Worm (Caenorhabditis elegans): Measurements from ENCODE around the gene F10G7.12.

F10G7.12 gene

ce11 chrII:4684852-4685251 is 4.7 kb upstream of the F10G7.12 start:
- TF ChIP-seq elt-3 (tag; optimal IDR thresholded peaks at IDR 0.05) = no peak
- no peak for TF ChIP-seq elt-2 (tag; optimal IDR thresholded peaks at IDR 0.05)
- TF ChIP-seq mml-1 (tag; optimal IDR thresholded peaks at IDR 0.05) = no peak
- TF ChIP-seq fkh-2 (tag; optimal IDR thresholded peaks at IDR 0.05) = no peak
- no peak for TF ChIP-seq ztf-11 (tag; optimal IDR thresholded peaks at IDR 0.05)
- TF ChIP-seq sea-2 (GFP tag; optimal IDR thresholded peaks at IDR 0.05) = no peak
- no peak for TF ChIP-seq elt-1 (tag; optimal IDR thresholded peaks at IDR 0.05)
- TF ChIP-seq ceh-16 (tag; optimal IDR thresholded peaks at IDR 0.05) = no peak
- TF ChIP-seq egl-5 (tag; optimal IDR thresholded peaks at IDR 0.05) = no peak
- TF ChIP-seq nfya-1 (tag; optimal IDR thresholded peaks at IDR 0.05; ENCODE audit: insufficient read depth) = no peak
- no peak for TF ChIP-seq nhr-11 (tag; optimal IDR thresholded peaks at IDR 0.05)
- TF ChIP-seq nhr-23 (tag; optimal IDR thresholded peaks at IDR 0.05) = no peak
- no peak for TF ChIP-seq fos-1 (tag; optimal IDR thresholded peaks at IDR 0.05)
- no peak for TF ChIP-seq eor-1 (tag; optimal IDR thresholded peaks at IDR 0.05)
- TF ChIP-seq R02D3.7 (tag; optimal IDR thresholded peaks at IDR 0.05) = no peak
- no peak for TF ChIP-seq ZK546.5 (tag; optimal IDR thresholded peaks at IDR 0.05)
- no peak for TF ChIP-seq nhr-25 (tag; optimal IDR thresholded peaks at IDR 0.05)
- no peak for TF ChIP-seq zag-1 (tag; optimal IDR thresholded peaks at IDR 0.05)
- no peak for TF ChIP-seq nhr-12 (tag; optimal IDR thresholded peaks at IDR 0.05)

- no peak for TF ChIP-seq lsy-12 (tag; optimal IDR thresholded peaks at IDR 0.05)
Observed at ce11 chrII:4686941-4687340, 2.6 kb upstream of the F10G7.12 start, which contains the start of gene sre-39. Gene sre-39 (plus strand): TSS chrII:4687241.

- peak; percentile 58 for TF ChIP-seq elt-2 (tag; optimal IDR thresholded peaks at IDR 0.05)
- peak; percentile 31 for TF ChIP-seq nfya-1 (tag; optimal IDR thresholded peaks at IDR 0.05; ENCODE audit: insufficient read depth)
- no peak for TF ChIP-seq daf-12 (tag; optimal IDR thresholded peaks at IDR 0.05)
- TF ChIP-seq aly-2 (tag; optimal IDR thresholded peaks at IDR 0.05) = no peak
Observed at ce11 chrII:4693129-4693528, 3.6 kb downstream of the F10G7.12 start, which contains the start of gene F10G7.5. Gene F10G7.5 (plus strand): TSS chrII:4693414.

- TF ChIP-seq ztf-4 (tag; optimal IDR thresholded peaks at IDR 0.05) (no peak), ceh-28 (tag; optimal IDR thresholded peaks at IDR 0.05) (no peak), nhr-43 (tag; optimal IDR thresholded peaks at IDR 0.05; ENCODE audit: poor library complexity, severe bottlenecking) (peak; percentile 12)
Observed at ce11 chrII:4696055-4696454, 6.5 kb downstream of the F10G7.12 start.

ce11 chrII:4698266-4698771 is 8.7 kb downstream of the F10G7.12 start, which contains the start of the genes rpn-5 and scc-1:
Gene rpn-5 (minus strand): TSS chrII:4698427.
Gene scc-1 (plus strand): TSS chrII:4698721.
- peak; percentile 87 for TF ChIP-seq lin-15B (tag; optimal IDR thresholded peaks at IDR 0.05)
- no peak for TF ChIP-seq egl-27 (tag; optimal IDR thresholded peaks at IDR 0.05)
- peak; percentile 96 for TF ChIP-seq nfya-1 (tag; optimal IDR thresholded peaks at IDR 0.05; ENCODE audit: insufficient read depth)
- no peak for TF ChIP-seq unc-62 (GFP tag; optimal IDR thresholded peaks at IDR 0.05)
- TF ChIP-seq nhr-43 (tag; optimal IDR thresholded peaks at IDR 0.05; ENCODE audit: poor library complexity, severe bottlenecking) = peak; percentile 72
- no peak for TF ChIP-seq ZK546.5 (tag; optimal IDR thresholded peaks at IDR 0.05)
- peak; percentile 24 for TF ChIP-seq egl-5 (tag; optimal IDR thresholded peaks at IDR 0.05)
- peak; percentile 87 for TF ChIP-seq pha-4 (tag; optimal IDR thresholded peaks at IDR 0.05)
- TF ChIP-seq eor-1 (tag; optimal IDR thresholded peaks at IDR 0.05) = no peak
- peak; percentile 78 for TF ChIP-seq nhr-25 (tag; optimal IDR thresholded peaks at IDR 0.05)
- TF ChIP-seq R02D3.7 (tag; optimal IDR thresholded peaks at IDR 0.05) = peak; percentile 43
- no peak for TF ChIP-seq elt-3 (tag; optimal IDR thresholded peaks at IDR 0.05)
- peak; percentile 99 for TF ChIP-seq skn-1 (tag; optimal IDR thresholded peaks at IDR 0.05)
- peak; percentile 22 for TF ChIP-seq pqm-1 (tag; optimal IDR thresholded peaks at IDR 0.05)
- peak; percentile 2 for TF ChIP-seq fkh-10 (GFP tag; optimal IDR thresholded peaks at IDR 0.05)
- peak; percentile 49 for TF ChIP-seq snpc-4 (tag; optimal IDR thresholded peaks at IDR 0.05)
- peak; percentile 11 for TF ChIP-seq ceh-28 (tag; optimal IDR thresholded peaks at IDR 0.05)
- TF ChIP-seq elt-2 (tag; optimal IDR thresholded peaks at IDR 0.05) = peak; percentile 41
- no peak for TF ChIP-seq nhr-28 (tag; optimal IDR thresholded peaks at IDR 0.05)
- TF ChIP-seq nhr-23 (tag; optimal IDR thresholded peaks at IDR 0.05) = peak; percentile 87
- TF ChIP-seq lsy-12 (tag; optimal IDR thresholded peaks at IDR 0.05) = peak; percentile 69
- no peak for TF ChIP-seq nhr-237 (tag; optimal IDR thresholded peaks at IDR 0.05)
- no peak for TF ChIP-seq tbx-2 (tag; optimal IDR thresholded peaks at IDR 0.05)
- peak; percentile 68 for TF ChIP-seq lin-39 (tag; optimal IDR thresholded peaks at IDR 0.05)
- no peak for TF ChIP-seq nhr-67 (tag; optimal IDR thresholded peaks at IDR 0.05)

All from whole organism, L3 larva.